Worm (Caenorhabditis elegans): ENCODE data around the gene srg-38.

- TF ChIP-seq hmg-11 (tag; optimal IDR thresholded peaks at IDR 0.05) (no peak), nhr-237 (tag; optimal IDR thresholded peaks at IDR 0.05) (no peak), nhr-25 (tag; optimal IDR thresholded peaks at IDR 0.05) (no peak), snpc-4 (tag; optimal IDR thresholded peaks at IDR 0.05) (no peak)
Observed at ce11 chrV:11201826-11202565, 46.5 kb upstream of the srg-38 start, which contains the start of gene K10D6.4.
